Worm (Caenorhabditis elegans) whole organism, L1 larva: ENCODE data around the gene cnnm-3.

ENCODE experiments used
- dpl-1 ChIP-seq, 3 experiments: fragments of 150-350 bp in 2 of 3; sonication (generic microtip) in 1 of 3; optimal IDR thresholded peaks; 2 replicates each; lab custom pipeline; 2014 to 2017; ENCODE audit warnings: missing biosample characterization in 3 of 3, missing genetic modification characterization in 3 of 3, missing genetic modification reagents in 3 of 3
- egl-13 ChIP-seq: sonication (generic microtip); optimal IDR thresholded peaks from 2 replicates; lab custom pipeline; 2016; ENCODE audit warnings: missing genotype, missing genetic modification reagents, missing genetic modification characterization, missing compliant biosample characterization
- lin-15B ChIP-seq: fragments of 150-350 bp; sonication (generic microtip); optimal IDR thresholded peaks from 3 replicates; lab custom pipeline; 2014; ENCODE audit warnings: missing biosample characterization, missing genetic modification characterization
- nhr-11 ChIP-seq: fragments of 150-350 bp; optimal IDR thresholded peaks from 2 replicates; lab custom pipeline; 2014; ENCODE audit warnings: missing biosample characterization, missing genetic modification characterization
- nhr-76 ChIP-seq: sonication (generic microtip); optimal IDR thresholded peaks from 2 replicates; lab custom pipeline; 2017; ENCODE audit warnings: missing biosample characterization, missing genetic modification characterization
- nhr-77 ChIP-seq: fragments of 150-350 bp; optimal IDR thresholded peaks from 2 replicates; lab custom pipeline; 2014; ENCODE audit warnings: missing biosample characterization, missing genetic modification characterization
- swsn-7 ChIP-seq: sonication (generic microtip); optimal IDR thresholded peaks from 2 replicates; lab custom pipeline; 2016; ENCODE audit warnings: missing genetic modification characterization, missing compliant biosample characterization

DNA sequence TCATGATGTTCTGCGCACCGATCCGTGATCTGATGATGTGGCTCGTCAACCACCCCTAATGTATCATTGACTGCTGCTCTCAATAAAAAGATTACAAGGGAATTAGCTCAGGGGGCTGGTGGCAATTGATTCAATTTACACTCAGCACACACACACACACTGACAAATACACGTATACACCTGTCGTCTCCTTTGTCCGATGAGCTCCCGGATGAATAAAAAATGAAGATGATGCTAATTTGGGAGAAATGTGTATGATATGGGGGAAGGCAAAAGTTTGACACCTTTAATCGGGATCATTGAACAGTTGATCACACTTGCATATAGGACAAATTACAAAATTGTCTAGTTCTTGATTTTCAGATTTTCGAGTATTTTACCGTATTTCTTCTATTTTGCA is 21.4 kb upstream of the cnnm-3 start:
- TF ChIP-seq swsn-7 (no peak), nhr-76 (tag; lab: Kevin White, UChicago) (no peak), dpl-1 (GFP tag; optimal IDR thresholded peaks at IDR 0.05; lab: Kevin White, UChicago) (no peak), nhr-11 (no peak), egl-13 (tag; lab: Kevin White, UChicago) (no peak), lin-15B (tag; lab: Kevin White, UChicago) (no peak), nhr-77 (tag; lab: Kevin White, UChicago) (no peak)
